Worm (Caenorhabditis elegans): ENCODE results near the gene Y110A2AL.5.
A peak's percentile ranks its signal among the peaks of the same experiment; 100 is the strongest.

Y110A2AL.5 gene

DNA sequence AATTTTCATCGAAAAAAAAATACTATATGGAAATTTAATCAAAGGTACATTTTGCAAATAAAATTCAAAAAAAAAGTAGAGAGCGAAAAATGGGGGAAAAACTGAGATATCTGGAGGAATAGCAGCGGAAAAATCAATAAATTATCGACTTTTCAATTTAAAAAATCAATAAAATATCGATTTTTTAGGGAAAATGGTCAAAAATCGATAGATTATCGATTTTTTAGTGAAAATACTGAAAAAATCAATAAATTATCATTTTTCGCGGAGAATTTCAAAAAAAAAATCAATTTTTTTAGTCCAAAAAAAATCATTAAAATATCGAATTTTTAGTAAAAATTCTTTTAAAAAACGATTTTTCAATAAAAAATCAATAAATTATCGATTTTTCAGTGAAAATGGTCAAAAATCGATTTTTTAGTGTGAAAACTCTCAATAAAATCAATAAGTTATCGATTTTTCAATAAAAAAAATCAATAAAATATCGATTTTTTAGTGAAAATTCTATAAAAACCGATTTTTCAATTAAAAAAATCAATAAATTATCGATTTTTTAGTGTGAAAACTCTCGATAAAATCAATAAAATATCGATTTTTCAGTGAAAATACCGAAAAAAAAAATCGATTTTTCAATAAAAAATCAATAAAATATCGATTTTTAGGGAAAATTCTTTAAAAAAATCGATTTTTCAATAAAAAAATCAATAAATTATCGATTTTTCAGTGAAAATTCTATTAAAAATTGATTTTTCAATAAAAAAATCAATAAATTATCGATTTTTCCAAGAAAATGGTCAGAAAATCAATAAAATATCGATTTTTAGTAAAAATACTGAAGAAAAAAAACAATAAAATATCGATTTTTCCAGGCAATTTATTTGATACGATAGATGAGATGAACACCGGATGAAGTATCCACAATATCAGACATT is 21.5 kb downstream of the Y110A2AL.5 start:
- TF ChIP-seq ceh-28 (tag; optimal IDR thresholded peaks at IDR 0.05) (peak; percentile 94), eor-1 (tag; optimal IDR thresholded peaks at IDR 0.05) (no peak)

DNA sequence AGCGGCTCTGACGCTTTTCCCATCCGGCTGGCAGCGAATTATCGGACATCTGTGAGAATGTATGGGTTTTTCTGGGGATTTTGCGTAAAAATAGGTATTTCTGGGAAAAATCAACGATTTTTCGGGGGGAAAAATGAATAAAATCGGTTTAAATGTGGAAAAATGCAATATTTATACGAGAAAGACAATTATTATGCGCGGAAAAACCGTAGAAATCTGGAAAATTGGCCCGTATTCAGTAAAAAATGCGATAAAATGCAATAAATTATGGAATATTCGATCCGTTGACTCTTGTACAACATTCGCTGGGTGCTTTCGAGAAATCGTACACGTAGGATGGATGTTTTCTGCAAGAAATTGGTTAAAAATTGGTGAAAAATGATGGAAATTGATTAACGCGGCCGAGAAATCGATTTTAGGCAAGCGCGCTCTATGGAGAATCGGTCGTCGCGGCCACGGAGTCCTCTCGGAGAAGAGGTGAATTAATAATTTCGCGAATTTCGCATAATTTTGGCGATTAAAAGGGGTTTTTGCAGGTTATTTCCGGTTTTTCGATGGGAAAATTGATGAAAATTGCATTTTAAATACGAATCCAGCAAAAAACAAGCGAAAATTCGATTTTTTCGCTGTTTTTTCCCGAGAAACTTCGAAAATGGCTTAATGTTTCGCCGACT is 24.8 kb downstream of the Y110A2AL.5 start, which contains the start of gene pinn-1:
TSS of gene pinn-1 (minus strand) at position 51 of the 674 bp plus-strand sequence.
- TF ChIP-seq unc-62 (GFP tag; optimal IDR thresholded peaks at IDR 0.05) = no peak
- TF ChIP-seq lin-15B (tag; optimal IDR thresholded peaks at IDR 0.05) = peak; percentile 97
- peak; percentile 36 for TF ChIP-seq pqm-1 (tag; optimal IDR thresholded peaks at IDR 0.05)
- no peak for TF ChIP-seq zag-1 (tag; optimal IDR thresholded peaks at IDR 0.05)
- no peak for TF ChIP-seq unc-39 (tag; optimal IDR thresholded peaks at IDR 0.05)
- peak; percentile 90 for TF ChIP-seq pha-4 (tag; optimal IDR thresholded peaks at IDR 0.05)
- TF ChIP-seq elt-2 (tag; optimal IDR thresholded peaks at IDR 0.05) = peak; percentile 41
- peak; percentile 88 for TF ChIP-seq ceh-28 (tag; optimal IDR thresholded peaks at IDR 0.05)
- TF ChIP-seq daf-12 (tag; optimal IDR thresholded peaks at IDR 0.05) = no peak
- TF ChIP-seq egl-5 (tag; optimal IDR thresholded peaks at IDR 0.05) = peak; percentile 73
- no peak for TF ChIP-seq nhr-11 (tag; optimal IDR thresholded peaks at IDR 0.05)
- TF ChIP-seq mdl-1 (tag; optimal IDR thresholded peaks at IDR 0.05) = no peak
- peak; percentile 80 for TF ChIP-seq nfya-1 (tag; optimal IDR thresholded peaks at IDR 0.05; ENCODE audit: insufficient read depth)
- TF ChIP-seq lin-39 (tag; optimal IDR thresholded peaks at IDR 0.05) = peak; percentile 90
- TF ChIP-seq nhr-76 (tag; optimal IDR thresholded peaks at IDR 0.05) = no peak
- TF ChIP-seq jun-1 (tag; optimal IDR thresholded peaks at IDR 0.05) = peak; percentile 40
- TF ChIP-seq nhr-25 (tag; optimal IDR thresholded peaks at IDR 0.05) = peak; percentile 64
- TF ChIP-seq nhr-12 (tag; optimal IDR thresholded peaks at IDR 0.05) = no peak
- TF ChIP-seq ama-1 (optimal IDR thresholded peaks at IDR 0.05) = peak; percentile 33
- peak; percentile 28 for TF ChIP-seq egl-27 (tag; optimal IDR thresholded peaks at IDR 0.05)
- TF ChIP-seq nhr-77 (tag; optimal IDR thresholded peaks at IDR 0.05) = peak; percentile 9
- TF ChIP-seq skn-1 (tag; optimal IDR thresholded peaks at IDR 0.05) = peak; percentile 48
- peak; percentile 58 for TF ChIP-seq tbx-2 (tag; optimal IDR thresholded peaks at IDR 0.05)
- TF ChIP-seq fkh-10 (GFP tag; optimal IDR thresholded peaks at IDR 0.05) = peak; percentile 47
- peak; percentile 89 for TF ChIP-seq nhr-23 (tag; optimal IDR thresholded peaks at IDR 0.05)
- peak; percentile 84 for TF ChIP-seq ceh-82 (tag; optimal IDR thresholded peaks at IDR 0.05)
- peak; percentile 86 for TF ChIP-seq lsy-12 (tag; optimal IDR thresholded peaks at IDR 0.05)
- TF ChIP-seq nhr-43 (tag; optimal IDR thresholded peaks at IDR 0.05; ENCODE audit: poor library complexity, severe bottlenecking) = peak; percentile 95
- peak; percentile 54 for TF ChIP-seq hmg-11 (tag; optimal IDR thresholded peaks at IDR 0.05)
- TF ChIP-seq ztf-11 (tag; optimal IDR thresholded peaks at IDR 0.05) = no peak
- peak; percentile 77 for TF ChIP-seq snpc-4 (tag; optimal IDR thresholded peaks at IDR 0.05)
- peak; percentile 36 for TF ChIP-seq ztf-4 (tag; optimal IDR thresholded peaks at IDR 0.05)
- TF ChIP-seq elt-1 (tag; optimal IDR thresholded peaks at IDR 0.05) = peak; percentile 5
- TF ChIP-seq R02D3.7 (tag; optimal IDR thresholded peaks at IDR 0.05) = peak; percentile 21

DNA sequence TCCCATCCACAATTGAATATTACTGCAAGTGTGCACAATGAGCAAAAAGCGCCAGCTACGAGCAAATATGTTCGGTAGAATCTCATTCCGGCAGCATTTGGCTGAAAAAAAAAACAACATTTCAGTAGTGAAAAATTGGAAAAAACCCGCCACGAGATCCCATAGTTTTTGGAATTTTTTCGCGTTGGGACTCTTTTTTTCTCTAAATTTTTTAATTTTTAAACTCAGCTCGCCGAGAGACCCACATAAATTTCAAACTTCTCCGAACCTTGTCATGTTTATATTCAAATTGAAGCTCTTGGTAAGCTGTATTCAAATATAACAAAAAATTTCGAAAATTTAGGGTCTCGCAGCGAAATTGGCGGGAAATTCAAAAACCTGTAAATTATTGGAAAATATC is 30.0 kb downstream of the Y110A2AL.5 start, which contains the start of gene sqv-2:
TSS of gene sqv-2 (minus strand) at position 101 of the 400 bp plus-strand sequence.
- TF ChIP-seq unc-39 (tag; optimal IDR thresholded peaks at IDR 0.05) = no peak

DNA sequence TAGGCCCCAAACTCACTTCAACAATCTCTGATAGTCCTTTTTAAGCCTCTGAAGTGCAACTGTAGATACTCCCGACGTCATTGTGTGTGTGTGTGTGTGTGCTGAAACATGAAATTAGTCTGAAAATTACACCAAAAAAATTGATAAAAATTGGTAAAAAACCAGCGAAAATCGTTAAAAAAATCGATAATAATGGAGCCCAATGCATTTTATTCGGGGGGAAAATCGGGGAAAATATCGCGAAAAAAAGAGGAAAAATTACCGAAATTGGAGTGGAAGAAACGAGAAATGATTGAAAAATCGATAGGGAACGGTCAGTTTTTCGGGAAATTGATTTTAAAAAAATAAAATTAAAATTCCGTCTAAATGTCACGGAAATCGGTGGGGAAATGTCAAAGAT is 35.9 kb downstream of the Y110A2AL.5 start, which contains the start of gene ubc-26:
TSS of gene ubc-26 (minus strand) at position 101 of the 400 bp plus-strand sequence.
- TF ChIP-seq ceh-82 (tag; optimal IDR thresholded peaks at IDR 0.05) (no peak), lin-39 (tag; optimal IDR thresholded peaks at IDR 0.05) (no peak), ceh-16 (tag; optimal IDR thresholded peaks at IDR 0.05) (no peak), ZK546.5 (tag; optimal IDR thresholded peaks at IDR 0.05) (no peak), unc-39 (tag; optimal IDR thresholded peaks at IDR 0.05) (no peak), mml-1 (tag; optimal IDR thresholded peaks at IDR 0.05) (no peak), nhr-76 (tag; optimal IDR thresholded peaks at IDR 0.05) (no peak), elt-3 (tag; optimal IDR thresholded peaks at IDR 0.05) (no peak)
